Worm (Caenorhabditis elegans) whole organism, mixed stage, embryonic: ENCODE data around the gene ZC239.20.

ENCODE experiments used
- M03D4.4 ChIP-seq: sonication (generic microtip); optimal IDR thresholded peaks from 2 replicates; lab custom pipeline; 2017; ENCODE audit warnings: mild to moderate bottlenecking, missing genetic modification characterization, missing compliant biosample characterization
- bed-3 ChIP-seq: fragments of 200-800 bp; sonication (Bioruptor generic); optimal IDR thresholded peaks from 3 replicates; lab custom pipeline; 2018; ENCODE audit warnings: mild to moderate bottlenecking, missing genetic modification characterization, moderate library complexity, missing compliant biosample characterization
- blmp-1 ChIP-seq: fragments of 150-350 bp; optimal IDR thresholded peaks from 2 replicates; lab custom pipeline; 2014; ENCODE audit warnings: missing biosample characterization, missing genetic modification characterization
- ceh-39 ChIP-seq: fragments of 150-350 bp; optimal IDR thresholded peaks from 2 replicates; lab custom pipeline; 2014; ENCODE audit warnings: missing biosample characterization, missing genetic modification characterization
- ceh-43 ChIP-seq: fragments of 200-800 bp; sonication (Bioruptor generic); optimal IDR thresholded peaks from 2 replicates; lab custom pipeline; 2018; ENCODE audit warnings: mild to moderate bottlenecking, missing genetic modification characterization, moderate library complexity, missing compliant biosample characterization
- ceh-83 ChIP-seq: fragments of 200-800 bp; sonication (Bioruptor generic); optimal IDR thresholded peaks from 2 replicates; lab custom pipeline; 2018; ENCODE audit warnings: mild to moderate bottlenecking, missing genetic modification characterization, missing compliant biosample characterization
- ces-1 ChIP-seq: fragments of 150-350 bp; optimal IDR thresholded peaks from 2 replicates; lab custom pipeline; 2014; ENCODE audit warnings: missing biosample characterization, missing genetic modification reagents, missing genetic modification characterization
- cnd-1 ChIP-seq: fragments of 200-800 bp; sonication (Bioruptor generic); optimal IDR thresholded peaks from 2 replicates; lab custom pipeline; 2018; ENCODE audit warnings: mild to moderate bottlenecking, missing genetic modification characterization, missing compliant biosample characterization
- drap-1 ChIP-seq: fragments of 200-800 bp; sonication (Bioruptor generic); optimal IDR thresholded peaks from 3 replicates; lab custom pipeline; 2018; ENCODE audit warnings: mild to moderate bottlenecking, missing genetic modification characterization, missing compliant biosample characterization
- elt-1 ChIP-seq: sonication (generic microtip); optimal IDR thresholded peaks from 2 replicates; lab custom pipeline; 2017; ENCODE audit warnings: missing genetic modification characterization, mild to moderate bottlenecking, missing compliant biosample characterization, antibody characterized with exemption, moderate library complexity, borderline replicate concordance; ENCODE audit not compliant: insufficient read depth
- elt-3 ChIP-seq: fragments of 150-350 bp; optimal IDR thresholded peaks from 2 replicates; lab custom pipeline; 2014; ENCODE audit warnings: missing biosample characterization, missing genetic modification characterization
- flh-1 ChIP-seq: fragments of 200-800 bp; sonication (Bioruptor generic); optimal IDR thresholded peaks from 2 replicates; lab custom pipeline; 2018; ENCODE audit warnings: mild to moderate bottlenecking, missing genetic modification characterization, moderate library complexity, missing compliant biosample characterization
- ham-2 ChIP-seq: fragments of 200-800 bp; sonication (Bioruptor generic); optimal IDR thresholded peaks from 2 replicates; lab custom pipeline; 2018; ENCODE audit warnings: mild to moderate bottlenecking, missing genetic modification characterization, missing compliant biosample characterization
- lin-13 ChIP-seq: fragments of 150-350 bp; optimal IDR thresholded peaks from 2 replicates; lab custom pipeline; 2014; ENCODE audit warnings: missing biosample characterization, missing genetic modification characterization
- lin-32 ChIP-seq: fragments of 200-800 bp; sonication (Bioruptor generic); optimal IDR thresholded peaks from 2 replicates; lab custom pipeline; 2018; ENCODE audit warnings: mild to moderate bottlenecking, missing genetic modification characterization, missing compliant biosample characterization
- lsy-2 ChIP-seq: fragments of 150-350 bp; optimal IDR thresholded peaks from 2 replicates; lab custom pipeline; 2014; ENCODE audit warnings: missing biosample characterization, missing genetic modification characterization
- mab-5 ChIP-seq: fragments of 150-350 bp; optimal IDR thresholded peaks from 2 replicates; lab custom pipeline; 2014; ENCODE audit warnings: missing biosample characterization, missing genetic modification characterization
- nhr-2 ChIP-seq: fragments of 150-350 bp; optimal IDR thresholded peaks from 2 replicates; lab custom pipeline; 2014; ENCODE audit warnings: missing biosample characterization, missing genetic modification characterization
- nhr-237 ChIP-seq: fragments of 150-350 bp; optimal IDR thresholded peaks from 2 replicates; lab custom pipeline; 2014; ENCODE audit warnings: missing biosample characterization, missing genetic modification characterization
- nhr-28 ChIP-seq: fragments of 150-350 bp; optimal IDR thresholded peaks from 2 replicates; lab custom pipeline; 2014; ENCODE audit warnings: missing biosample characterization, missing genetic modification characterization
- nhr-76 ChIP-seq: sonication (generic microtip); optimal IDR thresholded peaks from 2 replicates; lab custom pipeline; 2017; ENCODE audit warnings: missing biosample characterization, missing genetic modification characterization
- pha-4 ChIP-seq: fragments of 150-350 bp; optimal IDR thresholded peaks from 2 replicates; lab custom pipeline; 2018; ENCODE audit warnings: missing biosample characterization, missing genetic modification reagents, missing genetic modification characterization
- sem-2 ChIP-seq: fragments of 200-800 bp; sonication (Bioruptor generic); optimal IDR thresholded peaks from 2 replicates; lab custom pipeline; 2018; ENCODE audit warnings: mild to moderate bottlenecking, missing genetic modification characterization, missing compliant biosample characterization
- snpc-4 ChIP-seq: fragments of 150-350 bp; optimal IDR thresholded peaks from 2 replicates; lab custom pipeline; 2014; ENCODE audit warnings: missing biosample characterization, missing genetic modification characterization
- sptf-1 ChIP-seq: sonication (generic microtip); optimal IDR thresholded peaks from 2 replicates; lab custom pipeline; 2017; ENCODE audit warnings: mild to moderate bottlenecking, missing genetic modification characterization, moderate library complexity, missing compliant biosample characterization
- tbx-8 ChIP-seq: fragments of 200-800 bp; sonication (Bioruptor generic); optimal IDR thresholded peaks from 2 replicates; lab custom pipeline; 2018; ENCODE audit warnings: mild to moderate bottlenecking, missing genetic modification characterization, moderate library complexity, missing compliant biosample characterization
- unc-120 ChIP-seq: sonication (generic microtip); optimal IDR thresholded peaks from 2 replicates; lab custom pipeline; 2017; ENCODE audit warnings: missing genetic modification characterization, missing compliant biosample characterization; ENCODE audit not compliant: poor library complexity, severe bottlenecking
- unc-39 ChIP-seq: fragments of 150-350 bp; optimal IDR thresholded peaks from 2 replicates; lab custom pipeline; 2014; ENCODE audit warnings: missing biosample characterization, missing genetic modification characterization
- unc-62 ChIP-seq: fragments of 150-350 bp; optimal IDR thresholded peaks from 2 replicates; lab custom pipeline; 2014; ENCODE audit warnings: missing biosample characterization, missing genetic modification reagents, missing genetic modification characterization
- zip-8 ChIP-seq: fragments of 150-350 bp; optimal IDR thresholded peaks from 2 replicates; lab custom pipeline; 2014; ENCODE audit warnings: missing biosample characterization, missing genetic modification characterization
- ztf-11 ChIP-seq: fragments of 150-350 bp; optimal IDR thresholded peaks from 2 replicates; lab custom pipeline; 2014; ENCODE audit warnings: missing biosample characterization, missing genetic modification characterization

The ZC239.20 gene

ce11 chrII:3225200-3225599, 18.9 kb upstream of the ZC239.20 start, which contains the start of gene ZC239.16:
Gene ZC239.16, minus strand, starts transcription at chrII:3225319.
- no peak for TF ChIP-seq ces-1
- TF ChIP-seq mab-5 (tag; lab: Kevin White, UChicago), result no peak
- TF ChIP-seq flh-1, result no peak
- no peak for TF ChIP-seq drap-1 (GFP tag; lab: Kevin White, UChicago)
- no peak for TF ChIP-seq lin-13 (tag; lab: Kevin White, UChicago)
- TF ChIP-seq cnd-1 (tag; lab: Kevin White, UChicago), result no peak
- no peak for TF ChIP-seq nhr-28 (tag; lab: Kevin White, UChicago)
- no peak for TF ChIP-seq nhr-237 (tag; lab: Kevin White, UChicago)
- no peak for TF ChIP-seq unc-39 (tag; lab: Kevin White, UChicago)
- no peak for TF ChIP-seq snpc-4 (tag; lab: Kevin White, UChicago)
- TF ChIP-seq ceh-43 (GFP tag; lab: Kevin White, UChicago), result no peak
- no peak for TF ChIP-seq bed-3
- no peak for TF ChIP-seq zip-8
- TF ChIP-seq sptf-1 (tag; lab: Kevin White, UChicago), result no peak
- no peak for TF ChIP-seq ztf-11 (tag; lab: Kevin White, UChicago)
- no peak for TF ChIP-seq M03D4.4
- no peak for TF ChIP-seq elt-3 (tag; lab: Kevin White, UChicago)
- no peak for TF ChIP-seq unc-120 (tag; lab: Kevin White, UChicago)
- no peak for TF ChIP-seq ceh-83 (GFP tag; lab: Kevin White, UChicago)

- no peak for TF ChIP-seq ceh-39 (tag; lab: Kevin White, UChicago)
- TF ChIP-seq M03D4.4, result no peak
- TF ChIP-seq tbx-8 (GFP tag; lab: Kevin White, UChicago), result no peak
- TF ChIP-seq nhr-237 (tag; lab: Kevin White, UChicago), result no peak
- TF ChIP-seq nhr-2 (tag; lab: Kevin White, UChicago), result no peak
- TF ChIP-seq ztf-11 (tag; lab: Kevin White, UChicago), result no peak
- TF ChIP-seq zip-8, result no peak
- TF ChIP-seq snpc-4 (tag; lab: Kevin White, UChicago), result no peak
- no peak for TF ChIP-seq flh-1
- TF ChIP-seq blmp-1 (tag; lab: Kevin White, UChicago), result no peak
- no peak for TF ChIP-seq pha-4 (tag; lab: Kevin White, UChicago)
- TF ChIP-seq unc-62 (GFP tag; lab: Kevin White, UChicago), result no peak
- no peak for TF ChIP-seq lin-13 (tag; lab: Kevin White, UChicago)
- no peak for TF ChIP-seq drap-1 (GFP tag; lab: Kevin White, UChicago)
- no peak for TF ChIP-seq lin-32 (GFP tag; lab: Kevin White, UChicago)
- TF ChIP-seq cnd-1 (tag; lab: Kevin White, UChicago), result no peak
- no peak for TF ChIP-seq sptf-1 (tag; lab: Kevin White, UChicago)
- TF ChIP-seq bed-3, result no peak
- TF ChIP-seq sem-2 (GFP tag; lab: Kevin White, UChicago), result no peak
These were observed 18.3 kb upstream of the ZC239.20 start, which contains the start of gene ZC239.15 for ce11 chrII:3224631-3225030. Gene ZC239.15, minus strand, starts transcription at chrII:3224731.

- TF ChIP-seq ham-2 (no peak), ceh-83 (GFP tag; lab: Kevin White, UChicago) (no peak), flh-1 (no peak), bed-3 (no peak), tbx-8 (GFP tag; lab: Kevin White, UChicago) (no peak), snpc-4 (tag; lab: Kevin White, UChicago) (no peak)
- TF ChIP-seq, all 35 proteins: peak for 0
These were observed 16.4 kb upstream of the ZC239.20 start, which contains the start of gene ZC239.13 for ce11 chrII:3222686-3223085. Gene ZC239.13, minus strand, starts transcription at chrII:3222839.

- no peak for TF ChIP-seq elt-1 (tag; lab: Kevin White, UChicago)
- TF ChIP-seq flh-1, result no peak
- no peak for TF ChIP-seq zip-8
- TF ChIP-seq ham-2, result no peak
These were observed 15.4 kb upstream of the ZC239.20 start, which contains the start of gene ZC239.14 for ce11 chrII:3221730-3222129. Gene ZC239.14, minus strand, starts transcription at chrII:3222034.

- TF ChIP-seq nhr-76 (tag; lab: Kevin White, UChicago) (no peak), blmp-1 (tag; lab: Kevin White, UChicago) (no peak), lsy-2 (tag; lab: Kevin White, UChicago) (no peak), elt-3 (tag; lab: Kevin White, UChicago) (no peak), unc-62 (GFP tag; lab: Kevin White, UChicago) (no peak), elt-1 (tag; lab: Kevin White, UChicago) (no peak), drap-1 (GFP tag; lab: Kevin White, UChicago) (no peak), ham-2 (no peak), bed-3 (no peak), ceh-83 (GFP tag; lab: Kevin White, UChicago) (no peak)
These were observed 14.4 kb upstream of the ZC239.20 start, which contains the start of gene ZC239.22 for ce11 chrII:3220723-3221122. Gene ZC239.22, minus strand, starts transcription at chrII:3220823.
